Worm (Caenorhabditis elegans): ENCODE data around the gene pals-32.

DNA sequence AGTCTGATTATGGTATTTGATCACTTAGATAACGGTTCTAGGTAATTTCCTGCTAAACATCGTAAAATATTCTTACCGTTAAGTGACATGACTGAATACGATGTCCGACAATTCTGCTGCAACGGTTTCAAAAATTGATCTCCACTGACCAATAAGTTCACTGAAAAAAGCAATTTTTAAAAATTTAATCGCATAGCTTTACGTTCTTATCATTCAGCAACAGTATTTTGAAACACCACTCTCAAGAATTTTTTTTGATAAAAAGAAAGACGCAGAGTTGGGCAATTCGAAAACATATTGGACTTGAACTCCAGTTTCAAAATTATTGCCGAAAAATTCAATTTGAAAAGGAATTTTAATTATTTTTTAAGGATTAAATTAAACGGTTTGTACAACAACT, 31.1 kb downstream of the pals-32 start, which contains the start of gene C31B8.12:
- TF ChIP-seq W03F9.2 (tag; optimal IDR thresholded peaks at IDR 0.05) (no peak), dao-5 (tag; optimal IDR thresholded peaks at IDR 0.05) (no peak), him-1 (tag; optimal IDR thresholded peaks at IDR 0.05) (no peak)
